Worm (Caenorhabditis elegans): ENCODE measurements around the gene pmp-1.

ce11 chrII:6835972-6836595 lies 47.5 kb downstream of the pmp-1 start:
- no peak for TF ChIP-seq mls-2 (tag; optimal IDR thresholded peaks at IDR 0.05)
- no peak for TF ChIP-seq drap-1 (GFP tag; optimal IDR thresholded peaks at IDR 0.05)
- no peak for TF ChIP-seq nhr-2 (tag; optimal IDR thresholded peaks at IDR 0.05)
- no peak for TF ChIP-seq sptf-1 (tag; optimal IDR thresholded peaks at IDR 0.05)
- TF ChIP-seq zip-8 (tag; optimal IDR thresholded peaks at IDR 0.05): no peak
- no peak for TF ChIP-seq ceh-39 (tag; optimal IDR thresholded peaks at IDR 0.05)
- TF ChIP-seq elt-1 (tag; optimal IDR thresholded peaks at IDR 0.05; ENCODE audit: borderline replicate concordance, insufficient read depth): no peak
- TF ChIP-seq ztf-11 (tag; optimal IDR thresholded peaks at IDR 0.05): no peak

All from whole organism, mixed stage, embryonic.